Fruit fly (Drosophila melanogaster) whole organism, embryonic: ENCODE measurements around the gene QIL1.

Experiments
- ATbp ChIP-seq: fragments of 200-800 bp; sonication (Bioruptor generic); optimal IDR thresholded peaks from 2 replicates; lab custom pipeline; 2017; ENCODE audit warnings: missing biosample characterization, mild to moderate bottlenecking, missing genetic modification characterization, missing genetic modification reagents
- Antp ChIP-seq: fragments of 200-800 bp; sonication (Bioruptor generic); optimal IDR thresholded peaks from 3 replicates; lab custom pipeline; 2016; ENCODE audit warnings: missing biosample characterization, missing genetic modification characterization
- Awh ChIP-seq: fragments of 200-800 bp; sonication (Bioruptor generic); IDR thresholded peaks from 2 replicates; pipeline ENCODE4, ENCODE4 v1.3.6; 2022; ENCODE audit warnings: missing biosample characterization, missing genetic modification characterization
- CG1024 ChIP-seq: fragments of 200-800 bp; sonication (Bioruptor generic); IDR thresholded peaks from 2 replicates; pipeline ENCODE4 v1.3.6; 2022; ENCODE audit warnings: missing biosample characterization, missing genetic modification characterization
- CG10366 ChIP-seq: fragments of 200-800 bp; sonication (Bioruptor generic); IDR thresholded peaks from 2 replicates; pipeline ENCODE4 v1.3.6; 2022; ENCODE audit warnings: missing biosample characterization, missing genetic modification characterization
- CG10565 ChIP-seq: fragments of 200-800 bp; sonication (Bioruptor generic); optimal IDR thresholded peaks from 3 replicates; lab custom pipeline; 2016; ENCODE audit warnings: missing biosample characterization, mild to moderate bottlenecking, missing genetic modification characterization
- CG11247 ChIP-seq: fragments of 200-800 bp; sonication (Bioruptor generic); IDR thresholded peaks from 2 replicates; pipeline ENCODE4 v1.3.6; 2022; ENCODE audit warnings: missing biosample characterization, missing genetic modification characterization
- CG12071 ChIP-seq: fragments of 200-800 bp; sonication (Bioruptor generic); optimal IDR thresholded peaks from 3 replicates; lab custom pipeline; 2018; ENCODE audit warnings: missing biosample characterization, mild to moderate bottlenecking, missing genetic modification characterization
- CG12942 ChIP-seq: fragments of 200-800 bp; sonication (Bioruptor generic); optimal IDR thresholded peaks from 3 replicates; lab custom pipeline; 2016; ENCODE audit warnings: missing biosample characterization, missing genetic modification characterization
- CG1529 ChIP-seq: fragments of 200-800 bp; sonication (Bioruptor generic); optimal IDR thresholded peaks from 3 replicates; lab custom pipeline; 2018; ENCODE audit warnings: missing biosample characterization, missing genetic modification characterization
- CG15479 ChIP-seq: fragments of 200-800 bp; sonication (Bioruptor generic); optimal IDR thresholded peaks from 3 replicates; lab custom pipeline; 2019; ENCODE audit warnings: missing biosample characterization, mild to moderate bottlenecking, missing genetic modification characterization, moderate library complexity
- CG16779 ChIP-seq: fragments of 200-800 bp; sonication (Bioruptor generic); IDR thresholded peaks from 2 replicates; pipeline ENCODE4 v1.3.6; 2022; ENCODE audit warnings: missing biosample characterization, missing genetic modification characterization
- CG2129 ChIP-seq: fragments of 200-800 bp; sonication (Bioruptor generic); IDR thresholded peaks from 2 replicates; pipeline ENCODE4 v1.3.6; 2022; ENCODE audit warnings: missing biosample characterization, missing genetic modification characterization; ENCODE audit not compliant: partially characterized antibody
- CG2202 ChIP-seq: fragments of 200-800 bp; sonication (Bioruptor generic); optimal IDR thresholded peaks from 2 replicates; lab custom pipeline; 2018; ENCODE audit warnings: missing biosample characterization, mild to moderate bottlenecking, missing genetic modification characterization
- CG2889 ChIP-seq: fragments of 200-800 bp; sonication (Bioruptor generic); IDR thresholded peaks from 3 replicates; pipeline ENCODE4 v1.3.6; 2022; ENCODE audit warnings: missing biosample characterization, missing genetic modification characterization
- CG31388 ChIP-seq: fragments of 200-800 bp; sonication (Bioruptor generic); optimal IDR thresholded peaks from 2 replicates; lab custom pipeline; 2016; ENCODE audit warnings: missing biosample characterization, missing genetic modification characterization
- CG6175 ChIP-seq: fragments of 200-800 bp; sonication (Bioruptor generic); IDR thresholded peaks from 3 replicates; pipeline ENCODE4 v1.3.6; 2022; ENCODE audit warnings: missing biosample characterization, missing genetic modification characterization
- CG6683 ChIP-seq: fragments of 200-800 bp; sonication (Bioruptor generic); optimal IDR thresholded peaks from 2 replicates; lab custom pipeline; 2017; ENCODE audit warnings: missing biosample characterization, mild to moderate bottlenecking, missing genetic modification characterization, missing genetic modification reagents
- CG6689 ChIP-seq: fragments of 200-800 bp; sonication (Bioruptor generic); IDR thresholded peaks from 2 replicates; pipeline ENCODE4 v1.3.6; 2022; ENCODE audit warnings: missing biosample characterization, missing genetic modification characterization
- CG7987 ChIP-seq: fragments of 200-800 bp; sonication (Bioruptor generic); optimal IDR thresholded peaks from 2 replicates; lab custom pipeline; 2018; ENCODE audit warnings: missing biosample characterization, mild to moderate bottlenecking, missing genetic modification characterization, moderate library complexity
- CG8089 ChIP-seq: fragments of 200-800 bp; sonication (Bioruptor generic); optimal IDR thresholded peaks from 3 replicates; lab custom pipeline; 2016; ENCODE audit warnings: missing biosample characterization, missing genetic modification characterization
- CG8281 ChIP-seq: fragments of 200-800 bp; sonication (Bioruptor generic); optimal IDR thresholded peaks from 2 replicates; lab custom pipeline; 2018; ENCODE audit warnings: missing biosample characterization, mild to moderate bottlenecking, missing genetic modification characterization, moderate library complexity
- CG8290 ChIP-seq, 3 experiments: fragments of 200-800 bp; sonication (Bioruptor generic); optimal IDR thresholded peaks; 2 replicates each; lab custom pipeline; 2016 to 2019; ENCODE audit warnings: missing biosample characterization in 3 of 3, missing genetic modification characterization in 3 of 3, mild to moderate bottlenecking in 2 of 3, moderate library complexity in 1 of 3
- CG8478 ChIP-seq: fragments of >200 bp; optimal IDR thresholded peaks from 2 replicates; lab custom pipeline; 2018
- CG8944 ChIP-seq: fragments of 200-800 bp; sonication (Bioruptor generic); optimal IDR thresholded peaks from 3 replicates; lab custom pipeline; 2016; ENCODE audit warnings: missing biosample characterization, missing genetic modification characterization
- CrebB ChIP-seq: fragments of 200-800 bp; sonication (Bioruptor generic); optimal IDR thresholded peaks from 3 replicates; lab custom pipeline; 2018; ENCODE audit warnings: missing biosample characterization, mild to moderate bottlenecking, missing genetic modification characterization
- Dip2 ChIP-seq: fragments of 200-800 bp; sonication (Bioruptor generic); IDR thresholded peaks from 2 replicates; pipeline ENCODE4 v1.3.6; 2022; ENCODE audit warnings: missing biosample characterization, missing genetic modification characterization
- Dref ChIP-seq: fragments of 200-800 bp; sonication (Bioruptor generic); IDR thresholded peaks from 2 replicates; pipeline ENCODE4 v1.3.6; 2022; ENCODE audit warnings: missing biosample characterization, missing genetic modification characterization
- H2.0 ChIP-seq: fragments of 200-800 bp; sonication (Bioruptor generic); IDR thresholded peaks from 2 replicates; pipeline ENCODE4 v1.3.6; 2022; ENCODE audit warnings: missing biosample characterization, missing genetic modification characterization
- Hr39 ChIP-seq: fragments of >200 bp; optimal IDR thresholded peaks from 2 replicates; lab custom pipeline; 2017
- MBD-R2 ChIP-seq: fragments of 200-800 bp; sonication (Bioruptor generic); IDR thresholded peaks from 2 replicates; pipeline ENCODE4 v1.3.6; 2022; ENCODE audit warnings: missing biosample characterization, missing genetic modification characterization
- NC2α ChIP-seq: fragments of 200-800 bp; sonication (Bioruptor generic); optimal IDR thresholded peaks from 2 replicates; lab custom pipeline; 2016; ENCODE audit warnings: missing biosample characterization, missing genetic modification characterization
- Opbp ChIP-seq: fragments of 200-800 bp; sonication (Bioruptor generic); IDR thresholded peaks from 3 replicates; pipeline ENCODE4 v1.3.6; 2022; ENCODE audit warnings: missing biosample characterization, missing genetic modification characterization; ENCODE audit not compliant: partially characterized antibody
- al ChIP-seq: fragments of 200-800 bp; sonication (Bioruptor generic); IDR thresholded peaks from 2 replicates; pipeline ENCODE4 v1.3.6; 2022; ENCODE audit warnings: missing biosample characterization, missing genetic modification characterization
- crol ChIP-seq: fragments of 200-800 bp; sonication (Bioruptor generic); IDR thresholded peaks from 2 replicates; pipeline ENCODE4 v1.3.6; 2022; ENCODE audit warnings: missing biosample characterization, missing genetic modification characterization
- crp ChIP-seq, 2 experiments: fragments of 200-800 bp; sonication (Bioruptor generic); optimal IDR thresholded peaks; 2 replicates in 1 of 2; 3 replicates in 1 of 2; lab custom pipeline; 2017; ENCODE audit warnings: missing biosample characterization in 2 of 2, missing genetic modification characterization in 2 of 2, mild to moderate bottlenecking in 1 of 2, moderate library complexity in 1 of 2
- dati ChIP-seq: fragments of 200-800 bp; sonication (Bioruptor generic); IDR thresholded peaks from 2 replicates; pipeline ENCODE4 v1.3.6; 2022; ENCODE audit warnings: missing biosample characterization, missing genetic modification characterization
- dimm ChIP-seq: fragments of 200-800 bp; sonication (Bioruptor generic); IDR thresholded peaks from 2 replicates; pipeline ENCODE4 v1.3.6; 2022; ENCODE audit warnings: missing biosample characterization, missing genetic modification characterization
- eve ChIP-seq, 2 experiments: fragments of >200 bp; optimal IDR thresholded peaks; 2 replicates each; lab custom pipeline; 2017; ENCODE audit warnings: missing biosample characterization in 2 of 2, missing genetic modification characterization in 2 of 2
- ftz-f1 ChIP-seq: fragments of 200-800 bp; sonication (Bioruptor generic); optimal IDR thresholded peaks from 2 replicates; lab custom pipeline; 2016; ENCODE audit warnings: missing biosample characterization, missing genetic modification characterization
- grn ChIP-seq: fragments of 200-800 bp; sonication (Bioruptor generic); optimal IDR thresholded peaks from 3 replicates; lab custom pipeline; 2017; ENCODE audit warnings: missing biosample characterization, missing genetic modification characterization
- inv ChIP-seq: fragments of 200-800 bp; sonication (Bioruptor generic); IDR thresholded peaks from 2 replicates; pipeline ENCODE4 v1.3.6; 2022; ENCODE audit warnings: missing biosample characterization, missing genetic modification characterization; ENCODE audit not compliant: partially characterized antibody
- jumu ChIP-seq: fragments of 200-800 bp; sonication (Bioruptor generic); optimal IDR thresholded peaks from 3 replicates; lab custom pipeline; 2016; ENCODE audit warnings: missing biosample characterization, missing genetic modification characterization
- kah ChIP-seq: fragments of 200-800 bp; sonication (Bioruptor generic); optimal IDR thresholded peaks from 2 replicates; lab custom pipeline; 2018; ENCODE audit warnings: missing biosample characterization, mild to moderate bottlenecking, missing genetic modification characterization
- maf-S ChIP-seq: fragments of 200-800 bp; sonication (Bioruptor generic); optimal IDR thresholded peaks from 2 replicates; lab custom pipeline; 2016; ENCODE audit warnings: missing biosample characterization, missing genetic modification characterization
- nau ChIP-seq: fragments of 200-800 bp; sonication (Bioruptor generic); optimal IDR thresholded peaks from 3 replicates; lab custom pipeline; 2017; ENCODE audit warnings: missing biosample characterization, mild to moderate bottlenecking, missing genetic modification characterization, missing genetic modification reagents
- sd ChIP-seq: fragments of 200-800 bp; sonication (Bioruptor generic); optimal IDR thresholded peaks from 3 replicates; lab custom pipeline; 2018; ENCODE audit warnings: missing biosample characterization, mild to moderate bottlenecking, missing genetic modification characterization, moderate library complexity
- slbo ChIP-seq: fragments of 200-800 bp; sonication (Bioruptor generic); IDR thresholded peaks from 2 replicates; pipeline ENCODE4 v1.3.6; 2022; ENCODE audit warnings: missing biosample characterization, missing genetic modification characterization
- stc ChIP-seq: fragments of 200-800 bp; sonication (Bioruptor generic); IDR thresholded peaks from 2 replicates; pipeline ENCODE4 v1.3.6; 2022; ENCODE audit warnings: missing biosample characterization, missing genetic modification characterization
- trh ChIP-seq: fragments of 200-800 bp; sonication (Bioruptor generic); optimal IDR thresholded peaks from 2 replicates; lab custom pipeline; 2016; ENCODE audit warnings: missing biosample characterization, missing genetic modification characterization
- twi ChIP-seq: fragments of 200-800 bp; optimal IDR thresholded peaks from 2 replicates; lab custom pipeline; 2019; ENCODE audit warnings: missing biosample characterization, mild to moderate bottlenecking, missing genetic modification characterization, moderate library complexity
- unc-4 ChIP-seq: fragments of 200-800 bp; sonication (Bioruptor generic); IDR thresholded peaks from 2 replicates; pipeline ENCODE4 v1.3.6; 2022; ENCODE audit warnings: missing biosample characterization, missing genetic modification characterization; ENCODE audit not compliant: partially characterized antibody

The QIL1 gene

dm6 chr3L:17428779-17429178 is 37.0 kb upstream of the QIL1 start, which contains the start of gene Gorab (continued):
- TF ChIP-seq eve (GFP tag; optimal IDR thresholded peaks at IDR 0.05; lab: Kevin White, UChicago) (no peak), maf-S (GFP tag; lab: Kevin White, UChicago) (peak; percentile 27), CG8478 (lab: Kevin White, UChicago) (no peak), CG10565 (GFP tag; lab: Kevin White, UChicago) (no peak), Awh (GFP tag; lab: Robert Waterston, UW) (peak; percentile 91), kah (GFP tag; lab: Kevin White, UChicago) (no peak), CG12071 (no peak), unc-4 (GFP tag; lab: Robert Waterston, UW) (peak; percentile 48; the same call in 1 of the 2 replicates), CG2889 (GFP tag; lab: Robert Waterston, UW) (peak; percentile 96), stc (GFP tag; lab: Robert Waterston, UW) (peak; percentile 90), CG6175 (GFP tag; lab: Robert Waterston, UW) (peak; percentile 85), CG1529 (GFP tag; lab: Kevin White, UChicago) (peak; percentile 47), twi (peak; percentile 67), MBD-R2 (GFP tag; lab: Robert Waterston, UW) (peak; percentile 91), H2.0 (GFP tag; lab: Robert Waterston, UW) (peak; percentile 95), Dip2 (peak; percentile 63; the same call in 1 of the 2 replicates), trh (GFP tag; lab: Kevin White, UChicago) (peak; percentile 72), ftz-f1 (GFP tag; lab: Kevin White, UChicago) (peak; percentile 2), CG10366 (GFP tag; lab: Robert Waterston, UW) (peak; percentile 96), CG16779 (peak; percentile 71), Dref (GFP tag; lab: Robert Waterston, UW) (peak; percentile 69), CG12942 (peak; percentile 90), crp (GFP tag; optimal IDR thresholded peaks at IDR 0.05; lab: Kevin White, UChicago) (peak in 1 of 2 experiments; percentile 70), CG6689 (GFP tag; lab: Robert Waterston, UW) (peak; percentile 96), CG8944 (GFP tag; lab: Kevin White, UChicago) (peak; percentile 76), al (peak; percentile 96), CG6683 (peak; percentile 28), jumu (GFP tag; lab: Kevin White, UChicago) (peak; percentile 35), dati (peak; percentile 88), inv (peak; percentile 49), grn (GFP tag; lab: Kevin White, UChicago) (peak; percentile 77), CrebB (tag; lab: Kevin White, UChicago) (no peak), Opbp (no peak), Antp (GFP tag; lab: Kevin White, UChicago) (peak; percentile 7), Hr39 (lab: Kevin White, UChicago) (no peak), CG8290 (GFP tag; optimal IDR thresholded peaks at IDR 0.05; lab: Kevin White, UChicago) (peak; percentile 85), CG8290 (tag; optimal IDR thresholded peaks at IDR 0.05; lab: Kevin White, UChicago) (peak in 1 of 2 experiments; percentile 57), CG2202 (tag; lab: Kevin White, UChicago) (peak; percentile 57), CG1024 (GFP tag; lab: Robert Waterston, UW) (peak; percentile 89), CG2129 (GFP tag; lab: Robert Waterston, UW) (no peak), ATbp (GFP tag; lab: Kevin White, UChicago) (peak; percentile 50), CG7987 (GFP tag; lab: Kevin White, UChicago) (peak; percentile 49), sd (tag; lab: Kevin White, UChicago) (no peak), CG11247 (GFP tag; lab: Robert Waterston, UW) (peak; percentile 93), CG31388 (GFP tag; lab: Kevin White, UChicago) (peak; percentile 73), CG8089 (GFP tag; lab: Kevin White, UChicago) (peak; percentile 59), slbo (GFP tag; lab: Robert Waterston, UW) (peak; percentile 98), crol (GFP tag; lab: Robert Waterston, UW) (peak; percentile 60), dimm (GFP tag; lab: Robert Waterston, UW) (peak; percentile 87), CG15479 (GFP tag; lab: Kevin White, UChicago) (no peak), CG8281 (peak; percentile 29), NC2α (GFP tag; lab: Kevin White, UChicago) (no peak), nau (GFP tag; lab: Kevin White, UChicago) (peak; percentile 57)
